Worm (Caenorhabditis elegans) whole organism, L4/young adult: ENCODE results near the gene F08B12.4.

ENCODE experiments used
- W03F9.2 ChIP-seq: fragments of 150-350 bp; optimal IDR thresholded peaks from 2 replicates; lab custom pipeline; 2014; ENCODE audit warnings: missing biosample characterization, missing genetic modification characterization
- dao-5 ChIP-seq: sonication (generic microtip); optimal IDR thresholded peaks from 2 replicates; lab custom pipeline; 2016; ENCODE audit warnings: missing genotype, missing genetic modification characterization, moderate library complexity, missing compliant biosample characterization
- him-1 ChIP-seq: sonication (generic microtip); optimal IDR thresholded peaks from 2 replicates; lab custom pipeline; 2016; ENCODE audit warnings: missing genotype, missing genetic modification reagents, missing genetic modification characterization, missing compliant biosample characterization

F08B12.4 gene

DNA sequence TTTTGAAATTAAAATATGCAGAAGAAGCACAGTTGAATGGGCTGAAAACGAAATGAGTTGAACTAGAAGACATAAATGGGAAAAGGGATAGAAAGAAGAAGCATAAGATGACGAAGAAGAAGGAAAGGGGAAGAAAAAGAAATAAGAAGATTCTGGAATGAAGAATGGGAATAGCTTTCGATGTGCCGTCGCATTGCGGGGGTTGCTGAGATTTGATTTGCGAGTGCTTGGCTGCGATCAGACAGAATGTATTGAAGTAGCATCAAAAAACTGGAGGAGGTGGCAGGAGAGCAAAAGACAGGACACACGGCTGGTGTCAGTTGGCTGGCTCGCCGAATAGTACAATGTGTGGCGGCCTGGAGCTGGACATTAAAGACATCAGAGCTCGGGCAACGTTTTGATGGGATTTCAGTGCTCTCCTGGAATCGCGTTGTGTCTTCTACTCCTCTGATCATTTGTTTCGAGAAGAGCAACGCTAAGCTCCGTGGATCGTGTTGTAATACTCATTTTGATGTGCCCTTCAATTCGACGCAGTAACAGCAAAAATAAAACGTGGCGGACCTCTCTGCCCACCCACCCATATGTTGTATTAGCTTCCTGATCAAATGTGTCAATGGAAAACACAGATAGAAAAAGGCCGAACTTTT lies 28.3 kb downstream of the F08B12.4 start:
- TF ChIP-seq dao-5 (tag; lab: Kevin White, UChicago) = no peak
- no peak for TF ChIP-seq W03F9.2
- TF ChIP-seq him-1 (tag; lab: Kevin White, UChicago) = peak; percentile 8

DNA sequence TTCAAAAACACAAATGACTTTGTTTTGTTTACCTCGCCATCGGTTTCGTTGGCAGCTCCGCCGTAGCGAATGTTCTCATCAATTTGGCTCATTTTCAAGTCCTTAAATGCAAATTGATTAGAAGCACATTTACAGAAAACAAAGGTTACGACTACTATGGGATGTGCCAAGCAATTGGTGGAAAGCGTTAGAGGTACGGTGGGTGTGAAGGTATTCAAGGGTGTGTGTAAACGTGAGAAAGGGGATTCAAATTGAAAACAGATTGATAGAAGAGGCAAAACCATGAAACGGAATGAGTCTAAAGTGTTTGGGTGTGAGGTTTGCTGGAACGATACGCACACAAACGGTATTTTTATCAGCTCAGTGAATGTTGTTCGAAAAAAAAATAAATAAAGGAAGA lies 30.2 kb downstream of the F08B12.4 start, which contains the start of gene tni-1:
TSS of gene tni-1 (minus strand) at position 101 of the 400 bp plus-strand sequence.
- TF ChIP-seq W03F9.2 (no peak), him-1 (tag; lab: Kevin White, UChicago) (no peak), dao-5 (tag; lab: Kevin White, UChicago) (no peak)

DNA sequence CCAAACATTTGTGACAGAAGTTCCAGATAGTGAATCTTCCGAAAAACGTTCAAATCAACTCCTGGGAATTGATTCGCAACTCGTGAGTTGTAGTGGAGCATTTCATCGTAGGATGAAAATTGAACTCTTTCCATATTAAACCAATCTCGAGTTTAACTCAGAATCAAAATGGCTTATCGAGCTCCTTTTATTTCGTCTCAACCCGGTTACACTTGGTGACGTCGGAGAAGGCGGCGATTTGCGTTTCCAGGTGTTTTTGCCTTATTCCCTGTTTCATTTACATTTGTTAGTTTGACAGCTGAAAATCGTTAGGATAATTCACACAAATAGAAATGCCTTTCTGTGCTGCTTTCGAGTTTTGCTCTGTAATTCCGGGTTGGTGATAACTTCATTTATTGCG lies 32.0 kb downstream of the F08B12.4 start, which contains the start of gene F42E11.3:
TSS of gene F42E11.3 (minus strand) at position 101 of the 400 bp plus-strand sequence.
- no peak for TF ChIP-seq dao-5 (tag; lab: Kevin White, UChicago)
- no peak for TF ChIP-seq W03F9.2
- no peak for TF ChIP-seq him-1 (tag; lab: Kevin White, UChicago)

DNA sequence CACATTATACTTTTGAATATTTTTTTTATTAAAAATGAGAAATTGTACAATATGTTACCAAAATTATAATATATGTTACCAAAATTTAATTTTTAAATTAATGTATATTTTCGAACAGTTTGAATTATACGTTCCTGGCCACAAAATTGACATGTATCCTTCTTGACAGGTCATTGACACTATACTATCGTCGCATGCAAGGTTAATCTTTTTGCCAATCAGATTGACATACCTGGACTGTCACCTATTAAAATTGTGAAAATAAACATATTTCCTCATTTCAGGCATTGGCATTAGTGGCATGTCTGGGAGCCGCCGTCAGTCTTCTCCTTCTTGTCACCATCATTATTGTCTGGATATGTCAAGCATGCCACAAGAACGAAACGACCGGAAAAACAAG lies 37.4 kb downstream of the F08B12.4 start:
- TF ChIP-seq dao-5 (tag; lab: Kevin White, UChicago) = no peak
- TF ChIP-seq him-1 (tag; lab: Kevin White, UChicago) = no peak

DNA sequence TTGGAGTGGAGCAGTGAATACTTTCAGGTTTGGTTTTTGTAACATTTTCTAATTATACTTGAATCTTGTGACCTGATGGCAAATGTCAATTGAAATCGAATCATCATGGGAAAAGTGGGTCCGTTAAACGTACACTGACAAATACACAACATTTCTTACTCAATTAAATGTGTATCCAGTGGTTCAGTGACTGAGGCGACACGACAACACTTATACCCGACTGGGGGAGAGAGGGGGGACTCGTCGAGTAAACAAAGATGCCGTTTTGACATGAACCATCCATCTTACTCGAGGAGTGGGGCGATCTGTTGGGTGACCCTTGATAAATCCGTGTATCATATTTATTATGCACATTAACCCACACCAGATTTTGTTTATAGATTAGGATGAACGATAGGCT lies 38.7 kb downstream of the F08B12.4 start:
- TF ChIP-seq W03F9.2 = no peak
- TF ChIP-seq him-1 (tag; lab: Kevin White, UChicago) = no peak
- TF ChIP-seq dao-5 (tag; lab: Kevin White, UChicago) = no peak

DNA sequence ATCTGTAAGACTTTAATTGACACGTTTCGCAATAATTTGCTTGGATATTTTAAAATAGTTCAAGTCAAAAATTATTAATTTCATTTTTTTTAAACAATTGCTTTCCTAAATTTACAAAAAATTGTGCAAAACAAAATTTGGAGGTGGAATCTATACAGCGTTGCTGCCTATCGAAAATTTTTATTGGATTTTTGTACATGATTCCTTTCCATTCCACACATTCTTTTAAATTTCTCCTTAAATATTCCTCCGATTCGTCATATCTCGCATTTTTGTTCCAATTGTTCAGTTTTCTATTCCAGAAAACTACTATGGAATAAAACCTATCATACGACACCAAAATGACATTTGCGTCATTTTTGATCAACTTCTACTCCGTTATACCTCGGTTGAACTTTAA lies 39.1 kb downstream of the F08B12.4 start, which contains the start of gene ttyh-1:
TSS of gene ttyh-1 (plus strand) at position 301 of the 400 bp plus-strand sequence.
- TF ChIP-seq him-1 (tag; lab: Kevin White, UChicago) (no peak), dao-5 (tag; lab: Kevin White, UChicago) (no peak), W03F9.2 (no peak)

DNA sequence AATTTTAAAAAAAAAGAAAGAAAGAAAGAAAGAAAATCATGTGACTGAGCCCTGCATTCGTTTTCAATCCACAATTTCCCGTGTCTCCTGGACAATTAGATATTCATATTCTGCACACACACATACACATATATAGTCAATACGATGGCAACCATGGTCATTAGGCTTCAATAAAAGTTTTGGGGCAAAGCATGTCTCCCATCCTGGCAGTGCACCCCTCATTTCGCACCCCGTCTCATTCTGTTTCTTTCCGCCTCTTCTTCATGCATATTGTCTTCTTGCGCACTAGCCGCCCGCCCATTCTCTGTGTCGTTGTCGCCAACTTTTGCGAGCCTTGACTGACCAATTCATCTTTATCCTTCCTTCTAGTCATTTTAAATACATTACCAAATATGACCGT lies 39.9 kb downstream of the F08B12.4 start:
- TF ChIP-seq him-1 (tag; lab: Kevin White, UChicago) (no peak), W03F9.2 (no peak), dao-5 (tag; lab: Kevin White, UChicago) (no peak)

DNA sequence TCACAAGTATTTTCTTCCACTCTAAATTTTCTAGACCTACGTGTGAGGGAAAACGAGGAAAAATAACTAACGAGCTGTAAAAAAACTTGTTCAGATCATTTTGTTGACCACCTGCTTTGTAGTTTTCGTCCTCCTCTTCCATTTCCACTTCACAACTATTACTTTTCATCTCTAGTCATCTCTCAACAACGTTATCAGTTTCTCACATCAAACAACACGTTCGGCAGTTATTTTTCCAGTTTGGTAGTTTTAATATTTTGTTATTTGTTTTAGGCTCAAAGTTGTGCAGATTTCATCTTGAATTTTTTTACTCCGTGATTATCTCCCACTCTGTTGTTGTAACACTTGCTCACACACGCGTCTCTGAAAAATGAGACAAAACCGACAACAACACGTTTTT lies 40.4 kb downstream of the F08B12.4 start:
- no peak for TF ChIP-seq W03F9.2
- no peak for TF ChIP-seq dao-5 (tag; lab: Kevin White, UChicago)

DNA sequence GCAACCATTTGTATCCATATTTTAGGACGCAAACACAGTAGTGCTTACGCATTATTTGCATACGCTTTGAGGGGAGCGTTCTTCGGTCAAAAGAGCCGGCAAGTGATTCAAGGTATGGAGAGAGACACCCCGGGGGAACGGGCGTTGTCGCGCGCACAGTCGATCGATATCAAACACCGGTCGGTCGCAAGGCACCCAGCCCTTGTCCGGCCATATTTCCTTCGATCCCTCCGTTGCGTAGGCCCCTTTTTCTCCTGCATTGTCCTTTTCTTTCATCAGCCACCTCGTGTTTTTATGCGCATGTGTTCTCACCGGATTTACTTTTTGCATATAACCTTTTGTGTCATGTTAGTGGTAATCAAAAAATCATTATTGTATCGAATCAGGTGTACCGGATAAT lies 41.5 kb downstream of the F08B12.4 start:
- TF ChIP-seq dao-5 (tag; lab: Kevin White, UChicago) = no peak
- no peak for TF ChIP-seq W03F9.2
- TF ChIP-seq him-1 (tag; lab: Kevin White, UChicago) = no peak

DNA sequence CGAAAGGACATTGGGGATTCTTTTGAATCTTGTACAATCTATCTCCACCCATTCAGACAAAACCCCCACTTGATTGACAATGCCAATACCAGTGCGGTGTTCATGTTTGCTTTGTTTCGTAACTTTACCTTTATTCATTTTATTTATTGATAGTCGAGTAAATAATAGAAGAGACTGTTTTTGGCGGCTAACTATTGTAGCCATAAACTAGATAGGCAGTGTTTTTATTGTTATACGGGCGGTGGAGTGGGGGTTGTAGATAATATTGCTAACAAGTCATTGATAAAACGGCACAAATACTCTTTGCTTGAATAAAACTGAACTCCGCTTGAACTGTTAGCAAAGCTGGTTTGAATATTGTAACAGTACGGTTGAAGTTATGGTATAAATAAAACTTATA lies 42.6 kb downstream of the F08B12.4 start:
- TF ChIP-seq W03F9.2 (no peak), dao-5 (tag; lab: Kevin White, UChicago) (no peak), him-1 (tag; lab: Kevin White, UChicago) (no peak)

DNA sequence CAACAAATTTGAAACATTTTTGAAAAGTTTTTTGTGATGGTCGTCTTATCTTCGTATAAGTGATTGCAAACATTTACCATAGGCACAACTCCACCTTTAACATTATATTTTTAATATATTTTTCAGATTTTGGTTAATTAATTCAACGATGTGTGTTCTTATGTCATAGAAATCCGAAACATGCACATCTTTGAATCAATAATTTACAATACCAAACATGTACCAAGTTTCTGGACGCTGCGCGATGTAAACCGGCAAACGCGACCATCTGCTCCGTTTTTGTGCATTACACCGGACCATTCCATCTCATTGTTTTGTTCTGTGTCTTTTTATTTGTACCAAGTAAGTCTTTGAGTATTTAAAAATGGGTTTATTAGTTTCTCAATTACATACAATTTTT lies 50.0 kb downstream of the F08B12.4 start, which contains the start of gene pgp-4:
TSS of gene pgp-4 (plus strand) at position 301 of the 400 bp plus-strand sequence.
- no peak for TF ChIP-seq dao-5 (tag; lab: Kevin White, UChicago)
- no peak for TF ChIP-seq him-1 (tag; lab: Kevin White, UChicago)
